Fruit fly (Drosophila melanogaster): ENCODE results near the gene CG4116.

The CG4116 gene

dm6 chrX:3022464-3022863 lies 44.9 kb downstream of the CG4116 start (continued):
- TF ChIP-seq CG32532 (GFP tag; IDR thresholded peaks at IDR 0.05): peak; percentile 38; the same call in 1 of the 2 replicates
- TF ChIP-seq Lim3 (GFP tag; IDR thresholded peaks at IDR 0.05): no peak
- peak; percentile 72 for TF ChIP-seq az2 (GFP tag; optimal IDR thresholded peaks at IDR 0.05)
- peak; percentile 2 for TF ChIP-seq CG3163 (GFP tag; optimal IDR thresholded peaks at IDR 0.05)
- no peak for TF ChIP-seq B-H1 (GFP tag; IDR thresholded peaks at IDR 0.05)
- TF ChIP-seq CG14441 (GFP tag; IDR thresholded peaks at IDR 0.05): peak; percentile 65
- TF ChIP-seq Dref (GFP tag; IDR thresholded peaks at IDR 0.05): no peak
- peak; percentile 69; the same call in 2 of the 3 replicates for TF ChIP-seq CG7357 (GFP tag; IDR thresholded peaks at IDR 0.05)
- no peak for TF ChIP-seq ham (GFP tag; IDR thresholded peaks at IDR 0.05)
- TF ChIP-seq Xbp1 (GFP tag; optimal IDR thresholded peaks at IDR 0.05): peak; percentile 66
- peak; percentile 49 to 53 for TF ChIP-seq dpn (GFP tag; optimal IDR thresholded peaks at IDR 0.05)
- peak; percentile 21 for TF ChIP-seq CG2116 (GFP tag; optimal IDR thresholded peaks at IDR 0.05)
- no peak for TF ChIP-seq CG18011 (GFP tag; optimal IDR thresholded peaks at IDR 0.05)
- TF ChIP-seq Ets65A (GFP tag): peak; percentile 90
- peak; percentile 65 for TF ChIP-seq Optix (GFP tag; IDR thresholded peaks at IDR 0.05)
- TF ChIP-seq al (GFP tag; IDR thresholded peaks at IDR 0.05): no peak
- TF ChIP-seq CG5953 (GFP tag; IDR thresholded peaks at IDR 0.05): no peak
- TF ChIP-seq seq (GFP tag; IDR thresholded peaks at IDR 0.05): peak; percentile 33; the same call in 1 of the 2 replicates
- no peak for TF ChIP-seq cas (GFP tag; IDR thresholded peaks at IDR 0.05)
- no peak for TF ChIP-seq CG7372 (GFP tag; IDR thresholded peaks at IDR 0.05)
- TF ChIP-seq hth (optimal IDR thresholded peaks at IDR 0.05): no peak
- no peak for TF ChIP-seq slou (GFP tag; optimal IDR thresholded peaks at IDR 0.05)
- peak; percentile 16 for TF ChIP-seq stwl (tag; optimal IDR thresholded peaks at IDR 0.05)
- peak; percentile 48 for TF ChIP-seq CG5180 (GFP tag; optimal IDR thresholded peaks at IDR 0.05)
- peak; percentile 66 for TF ChIP-seq tin (GFP tag; optimal IDR thresholded peaks at IDR 0.05)
- no peak for TF ChIP-seq lov (optimal IDR thresholded peaks at IDR 0.05)
- TF ChIP-seq lov (GFP tag; IDR thresholded peaks at IDR 0.05): 0 out of 3 replicates have a peak, but pooled peaks have one; percentile 56
- peak; percentile 47 for TF ChIP-seq CG9932 (GFP tag; IDR thresholded peaks at IDR 0.05)
- TF ChIP-seq CG11398 (GFP tag; optimal IDR thresholded peaks at IDR 0.05): peak; percentile 2
- peak in 1 of 3 experiments; percentile 11 for TF ChIP-seq Stat92E (GFP tag; optimal IDR thresholded peaks at IDR 0.05)
- no peak for TF ChIP-seq Dp (GFP tag; optimal IDR thresholded peaks at IDR 0.05)
- no peak; the same call in 2 of the 3 replicates for TF ChIP-seq CG11093 (GFP tag; IDR thresholded peaks at IDR 0.05)
- TF ChIP-seq cato (GFP tag; optimal IDR thresholded peaks at IDR 0.05; ENCODE audit: borderline replicate concordance): peak; percentile 14
- TF ChIP-seq lab (GFP tag; optimal IDR thresholded peaks at IDR 0.05): peak; percentile 66
- TF ChIP-seq NK7.1 (GFP tag; optimal IDR thresholded peaks at IDR 0.05): no peak
- TF ChIP-seq Atf-2 (GFP tag; optimal IDR thresholded peaks at IDR 0.05): peak; percentile 60
- peak; percentile 56 for TF ChIP-seq tgo (GFP tag; IDR thresholded peaks at IDR 0.05)
- peak; percentile 64 for TF ChIP-seq CG12219 (GFP tag; optimal IDR thresholded peaks at IDR 0.05)
- TF ChIP-seq hb (GFP tag; IDR thresholded peaks at IDR 0.05; ENCODE audit: partially characterized antibody): no peak
- TF ChIP-seq CG10209 (GFP tag; optimal IDR thresholded peaks at IDR 0.05): peak; percentile 63
- TF ChIP-seq CkIIα-i1 (GFP tag; IDR thresholded peaks at IDR 0.05): no peak
- no peak for TF ChIP-seq CG42726 (GFP tag; IDR thresholded peaks at IDR 0.05; ENCODE audit: partially characterized antibody)
- TF ChIP-seq CG4282 (GFP tag; optimal IDR thresholded peaks at IDR 0.05): peak; percentile 23
- peak; percentile 95 for TF ChIP-seq Med (GFP tag)
- TF ChIP-seq NFAT (GFP tag; IDR thresholded peaks at IDR 0.05): no peak
- TF ChIP-seq pfk (GFP tag; optimal IDR thresholded peaks at IDR 0.05): no peak
- no peak for TF ChIP-seq disco-r (GFP tag; optimal IDR thresholded peaks at IDR 0.05)
- peak; percentile 26 for TF ChIP-seq cwo (GFP tag; optimal IDR thresholded peaks at IDR 0.05)
- TF ChIP-seq HmgD (GFP tag; optimal IDR thresholded peaks at IDR 0.05): no peak
- peak; percentile 61 for TF ChIP-seq CG32772 (GFP tag; IDR thresholded peaks at IDR 0.05)
- peak; percentile 57; the same call in 2 of the 3 replicates for TF ChIP-seq croc (GFP tag; conservative IDR thresholded peaks at IDR 0.05)
- TF ChIP-seq twi (tag; optimal IDR thresholded peaks at IDR 0.05): peak; percentile 49
